Fruit fly (Drosophila melanogaster) whole organism, embryonic: ENCODE results near the gene CG8526.

Source experiments
- BEAF-32 ChIP-seq: fragments of 200-800 bp; sonication (Bioruptor generic); optimal IDR thresholded peaks from 3 replicates; lab custom pipeline; 2017; ENCODE audit warnings: missing biosample characterization, missing genetic modification characterization, mild to moderate bottlenecking, moderate library complexity, missing genetic modification reagents
- Bgb ChIP-seq: fragments of 200-800 bp; sonication (Bioruptor generic); IDR thresholded peaks from 2 replicates; pipeline ENCODE4 v1.3.6; 2022; ENCODE audit warnings: missing biosample characterization, missing genetic modification characterization; ENCODE audit not compliant: partially characterized antibody
- CG10979 ChIP-seq: fragments of 200-800 bp; sonication (Bioruptor generic); optimal IDR thresholded peaks from 2 replicates; lab custom pipeline; 2018; ENCODE audit warnings: missing biosample characterization, mild to moderate bottlenecking, missing genetic modification characterization, moderate library complexity
- CG11560 ChIP-seq: fragments of 200-800 bp; sonication (Bioruptor generic); IDR thresholded peaks from 3 replicates; pipeline ENCODE4 v1.3.6; 2022; ENCODE audit warnings: missing biosample characterization, missing genetic modification characterization
- CG11723 ChIP-seq: fragments of 200-800 bp; sonication (Bioruptor generic); optimal IDR thresholded peaks from 2 replicates; lab custom pipeline; 2017; ENCODE audit warnings: missing biosample characterization, mild to moderate bottlenecking, missing genetic modification characterization
- CG12299 ChIP-seq: fragments of 200-800 bp; sonication (Bioruptor generic); optimal IDR thresholded peaks from 2 replicates; lab custom pipeline; 2018; ENCODE audit warnings: missing biosample characterization, mild to moderate bottlenecking, missing genetic modification characterization
- CG17385 ChIP-seq: fragments of 200-800 bp; sonication (Bioruptor generic); optimal IDR thresholded peaks from 3 replicates; lab custom pipeline; 2018; ENCODE audit warnings: missing biosample characterization, mild to moderate bottlenecking, missing genetic modification characterization
- CG2712 ChIP-seq: fragments of 200-800 bp; optimal IDR thresholded peaks from 3 replicates; lab custom pipeline; 2019; ENCODE audit warnings: missing biosample characterization, mild to moderate bottlenecking, missing genetic modification characterization, moderate library complexity
- CG3163 ChIP-seq: fragments of 200-800 bp; sonication (Bioruptor generic); optimal IDR thresholded peaks from 3 replicates; lab custom pipeline; 2016; ENCODE audit warnings: missing biosample characterization, missing genetic modification characterization
- CG32767 ChIP-seq: fragments of 200-800 bp; sonication (Bioruptor generic); IDR thresholded peaks from 2 replicates; pipeline ENCODE4 v1.3.6; 2022; ENCODE audit warnings: missing biosample characterization, missing genetic modification characterization
- CG3407 ChIP-seq: fragments of 200-800 bp; sonication (Bioruptor generic); optimal IDR thresholded peaks from 2 replicates; lab custom pipeline; 2018; ENCODE audit warnings: missing biosample characterization, mild to moderate bottlenecking, missing genetic modification characterization
- CG4424 ChIP-seq: fragments of 200-800 bp; sonication (Bioruptor generic); optimal IDR thresholded peaks from 3 replicates; lab custom pipeline; 2016; ENCODE audit warnings: missing biosample characterization, missing genetic modification characterization
- CG4854 ChIP-seq: fragments of 200-800 bp; sonication (Bioruptor generic); optimal IDR thresholded peaks from 2 replicates; lab custom pipeline; 2016; ENCODE audit warnings: missing biosample characterization, missing genetic modification characterization, inconsistent platforms
- CG7556 ChIP-seq: fragments of 200-800 bp; sonication (Bioruptor generic); optimal IDR thresholded peaks from 2 replicates; lab custom pipeline; 2017; ENCODE audit warnings: missing biosample characterization, mild to moderate bottlenecking, missing genetic modification characterization
- Fer2 ChIP-seq: fragments of 200-800 bp; sonication (Bioruptor generic); optimal IDR thresholded peaks from 2 replicates; lab custom pipeline; 2018; ENCODE audit warnings: missing biosample characterization, mild to moderate bottlenecking, missing genetic modification characterization, moderate library complexity
- HHEX ChIP-seq: fragments of 200-800 bp; sonication (Bioruptor generic); optimal IDR thresholded peaks from 3 replicates; lab custom pipeline; 2017; ENCODE audit warnings: missing biosample characterization, mild to moderate bottlenecking, missing genetic modification characterization, missing genetic modification reagents
- Hmx ChIP-seq: fragments of 200-800 bp; sonication (Bioruptor generic); optimal IDR thresholded peaks from 2 replicates; lab custom pipeline; 2016; ENCODE audit warnings: missing biosample characterization, missing genetic modification characterization
- Hr39 ChIP-seq: fragments of >200 bp; optimal IDR thresholded peaks from 2 replicates; lab custom pipeline; 2017
- NC2α ChIP-seq: fragments of 200-800 bp; sonication (Bioruptor generic); optimal IDR thresholded peaks from 2 replicates; lab custom pipeline; 2016; ENCODE audit warnings: missing biosample characterization, missing genetic modification characterization
- Oaz ChIP-seq: fragments of 200-800 bp; sonication (Bioruptor generic); IDR thresholded peaks from 2 replicates; pipeline ENCODE4 v1.3.6; 2022; ENCODE audit warnings: missing biosample characterization, missing genetic modification characterization
- Ssrp ChIP-seq: fragments of 200-800 bp; sonication (Bioruptor generic); optimal IDR thresholded peaks from 2 replicates; lab custom pipeline; 2018; ENCODE audit warnings: missing biosample characterization, mild to moderate bottlenecking, missing genetic modification characterization, moderate library complexity
- Xbp1 ChIP-seq: fragments of 200-800 bp; sonication (Bioruptor generic); optimal IDR thresholded peaks from 3 replicates; lab custom pipeline; 2016; ENCODE audit warnings: missing biosample characterization, mild to moderate bottlenecking, missing genetic modification characterization
- ap ChIP-seq: fragments of 200-800 bp; sonication (Bioruptor generic); IDR thresholded peaks from 2 replicates; pipeline ENCODE4 v1.3.6; 2022; ENCODE audit warnings: missing biosample characterization, missing genetic modification characterization
- bigmax ChIP-seq: fragments of 200-800 bp; sonication (Bioruptor generic); optimal IDR thresholded peaks from 2 replicates; lab custom pipeline; 2018; ENCODE audit warnings: missing biosample characterization, mild to moderate bottlenecking, missing genetic modification characterization
- cato ChIP-seq: fragments of 200-800 bp; sonication (Bioruptor generic); optimal IDR thresholded peaks from 2 replicates; lab custom pipeline; 2016; ENCODE audit warnings: missing biosample characterization, missing genetic modification characterization, borderline replicate concordance
- ewg ChIP-seq: fragments of 200-800 bp; sonication (Bioruptor generic); optimal IDR thresholded peaks from 3 replicates; lab custom pipeline; 2017; ENCODE audit warnings: mild to moderate bottlenecking, missing biosample characterization, missing genetic modification reagents, missing genetic modification characterization
- fd102C ChIP-seq: fragments of 200-800 bp; sonication (Bioruptor generic); optimal IDR thresholded peaks from 2 replicates; lab custom pipeline; 2018; ENCODE audit warnings: missing biosample characterization, mild to moderate bottlenecking, missing genetic modification characterization, moderate library complexity
- fd64A ChIP-seq: fragments of 200-800 bp; sonication (Bioruptor generic); optimal IDR thresholded peaks from 3 replicates; lab custom pipeline; 2018; ENCODE audit warnings: missing biosample characterization, mild to moderate bottlenecking, missing genetic modification characterization
- gce ChIP-seq: fragments of 200-800 bp; sonication (Bioruptor generic); IDR thresholded peaks from 3 replicates; pipeline ENCODE4 v1.3.6; 2022; ENCODE audit warnings: missing biosample characterization, missing genetic modification characterization
- gcm ChIP-seq: fragments of 200-800 bp; sonication (Bioruptor generic); optimal IDR thresholded peaks from 2 replicates; lab custom pipeline; 2019; ENCODE audit warnings: missing biosample characterization, mild to moderate bottlenecking, missing genetic modification characterization, moderate library complexity
- hbn ChIP-seq: fragments of 200-800 bp; sonication (Bioruptor generic); IDR thresholded peaks from 2 replicates; pipeline ENCODE4 v1.3.6; 2022; ENCODE audit warnings: missing biosample characterization, missing genetic modification characterization; ENCODE audit not compliant: partially characterized antibody
- lab ChIP-seq: fragments of 200-800 bp; sonication (Bioruptor generic); optimal IDR thresholded peaks from 3 replicates; lab custom pipeline; 2017; ENCODE audit warnings: missing biosample characterization, missing genetic modification characterization, mild to moderate bottlenecking, moderate library complexity, missing genetic modification reagents
- lbe ChIP-seq: fragments of 200-800 bp; sonication (Bioruptor generic); optimal IDR thresholded peaks from 2 replicates; lab custom pipeline; 2016; ENCODE audit warnings: missing biosample characterization, mild to moderate bottlenecking, missing genetic modification characterization
- lola ChIP-seq, 3 experiments: fragments of >200 bp in 2 of 3; fragments of 200-800 bp in 1 of 3; sonication (Bioruptor generic) in 1 of 3; optimal IDR thresholded peaks; 2 replicates each; lab custom pipeline; 2017 to 2019; ENCODE audit warnings: missing biosample characterization in 3 of 3, missing genetic modification characterization in 3 of 3, mild to moderate bottlenecking in 1 of 3, moderate library complexity in 1 of 3
- nerfin-1 ChIP-seq: fragments of 200-800 bp; sonication (Bioruptor generic); optimal IDR thresholded peaks from 3 replicates; lab custom pipeline; 2019; ENCODE audit warnings: missing biosample characterization, mild to moderate bottlenecking, missing genetic modification characterization, moderate library complexity
- pan ChIP-seq, 4 experiments: fragments of >200 bp in 3 of 4; fragments of 200-800 bp in 1 of 4; sonication (Bioruptor generic) in 1 of 4; optimal IDR thresholded peaks in 3 of 4; IDR thresholded peaks in 1 of 4; 2 replicates each; pipeline versions ENCODE4 v1.3.6 to Lab custom; 2017 to 2022; ENCODE audit warnings: missing biosample characterization in 2 of 4, missing genetic modification characterization in 2 of 4, mixed read lengths in 1 of 4
- pho ChIP-seq: fragments of 200-800 bp; sonication (Bioruptor generic); optimal IDR thresholded peaks from 2 replicates; lab custom pipeline; 2016; ENCODE audit warnings: missing biosample characterization, missing genetic modification characterization
- pros ChIP-seq: fragments of 200-800 bp; sonication (Bioruptor generic); optimal IDR thresholded peaks from 3 replicates; lab custom pipeline; 2019; ENCODE audit warnings: missing biosample characterization, mild to moderate bottlenecking, missing genetic modification characterization, moderate library complexity
- ranshi ChIP-seq: fragments of 200-800 bp; sonication (Bioruptor generic); IDR thresholded peaks from 2 replicates; pipeline ENCODE4 v1.3.6; 2022; ENCODE audit warnings: missing biosample characterization, missing genetic modification characterization
- run ChIP-seq: fragments of 200-800 bp; sonication (Bioruptor generic); optimal IDR thresholded peaks from 3 replicates; lab custom pipeline; 2018; ENCODE audit warnings: missing biosample characterization, mild to moderate bottlenecking, missing genetic modification characterization
- sens-2 ChIP-seq: fragments of 200-800 bp; sonication (Bioruptor generic); IDR thresholded peaks from 2 replicates; pipeline ENCODE4 v1.3.6; 2022; ENCODE audit warnings: missing biosample characterization, missing genetic modification characterization
- shn ChIP-seq: fragments of 200-800 bp; sonication (Bioruptor generic); optimal IDR thresholded peaks from 3 replicates; lab custom pipeline; 2016; ENCODE audit warnings: missing biosample characterization, missing genetic modification characterization
- slbo ChIP-seq: fragments of 200-800 bp; sonication (Bioruptor generic); IDR thresholded peaks from 2 replicates; pipeline ENCODE4 v1.3.6; 2022; ENCODE audit warnings: missing biosample characterization, missing genetic modification characterization
- ssp ChIP-seq: fragments of 200-800 bp; sonication (Bioruptor generic); IDR thresholded peaks from 2 replicates; pipeline ENCODE4 v1.3.6; 2022; ENCODE audit warnings: missing biosample characterization, missing genetic modification characterization
- sug ChIP-seq: fragments of 200-800 bp; optimal IDR thresholded peaks from 2 replicates; lab custom pipeline; 2019; ENCODE audit warnings: missing biosample characterization, mild to moderate bottlenecking, missing genetic modification characterization, moderate library complexity
- tgo ChIP-seq: fragments of 200-800 bp; sonication (Bioruptor generic); IDR thresholded peaks from 3 replicates; pipeline ENCODE4 v1.3.6; 2022; ENCODE audit warnings: missing biosample characterization, missing genetic modification characterization
- toy ChIP-seq: fragments of 200-800 bp; sonication (Bioruptor generic); IDR thresholded peaks from 2 replicates; pipeline ENCODE4 v1.3.6; 2022; ENCODE audit warnings: missing biosample characterization, missing genetic modification characterization
- zf30C ChIP-seq: fragments of 200-800 bp; sonication (Bioruptor generic); optimal IDR thresholded peaks from 3 replicates; lab custom pipeline; 2018; ENCODE audit warnings: missing biosample characterization, mild to moderate bottlenecking, missing genetic modification characterization

CG8526 gene

DNA sequence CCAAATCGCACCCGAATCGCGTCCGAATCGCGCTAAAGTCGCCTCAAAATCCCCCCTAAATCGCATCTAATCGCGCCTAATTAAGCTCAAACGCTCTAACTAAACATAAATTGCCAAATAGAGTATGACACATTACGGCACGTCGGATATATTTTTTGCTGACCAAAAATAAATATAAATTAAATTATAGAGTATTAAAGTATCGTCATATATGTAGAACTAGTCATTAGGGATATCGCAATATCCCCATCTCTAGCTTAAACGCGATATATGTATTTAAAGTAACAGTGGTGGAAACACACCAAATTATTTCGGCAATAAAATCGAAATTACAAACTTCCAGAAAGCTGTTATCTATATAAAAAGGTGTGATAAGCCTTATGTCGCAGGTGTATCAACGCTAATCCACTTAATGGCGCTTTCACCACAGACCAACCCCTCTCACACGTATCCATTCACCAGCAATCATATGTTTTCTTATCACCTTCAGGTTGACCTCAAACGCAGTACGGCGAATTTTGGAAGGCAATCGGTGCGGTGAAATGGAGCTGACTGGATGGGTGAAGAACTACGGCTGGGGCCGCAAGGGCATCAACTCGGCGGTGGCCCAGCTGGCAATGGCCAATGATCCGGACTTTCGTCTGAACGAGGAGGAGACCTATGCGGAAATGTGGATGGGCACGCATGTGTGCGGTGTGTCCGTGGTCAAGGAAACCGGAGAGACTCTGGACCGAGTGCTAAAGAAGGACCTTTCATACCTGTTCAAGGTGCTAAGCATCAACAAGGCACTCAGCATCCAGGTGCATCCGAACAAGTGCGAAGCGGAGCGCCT lies 41.5 kb upstream of the CG8526 start, which contains the start of gene Mpi (continued):
- TF ChIP-seq CG11723 (GFP tag; lab: Kevin White, UChicago) = no peak
- no peak for TF ChIP-seq Xbp1 (GFP tag; lab: Kevin White, UChicago)
- no peak for TF ChIP-seq run
- TF ChIP-seq bigmax = peak; percentile 20
- TF ChIP-seq sens-2 (GFP tag; lab: Robert Waterston, UW) = no peak
- peak in 1 of 3 experiments; percentile 44 for TF ChIP-seq lola (GFP tag; optimal IDR thresholded peaks at IDR 0.05; lab: Kevin White, UChicago)
- no peak for TF ChIP-seq CG2712
- no peak for TF ChIP-seq pan (optimal IDR thresholded peaks at IDR 0.05; lab: Kevin White, UChicago)
- TF ChIP-seq pan (GFP tag; optimal IDR thresholded peaks at IDR 0.05 in 1 of 2, IDR thresholded peaks at IDR 0.05 in 1 of 2) = peak in 1 of 2 experiments; percentile 28
- peak; percentile 44 for TF ChIP-seq CG10979
- peak; percentile 67 for TF ChIP-seq BEAF-32 (GFP tag; lab: Kevin White, UChicago)
- no peak for TF ChIP-seq HHEX (GFP tag; lab: Kevin White, UChicago)
- TF ChIP-seq pros (GFP tag; lab: Kevin White, UChicago) = no peak
- TF ChIP-seq CG17385 (GFP tag; lab: Kevin White, UChicago) = peak; percentile 40
- no peak for TF ChIP-seq ewg (GFP tag; lab: Kevin White, UChicago)
- no peak for TF ChIP-seq gce (GFP tag; lab: Robert Waterston, UW)
- TF ChIP-seq CG3163 (GFP tag; lab: Kevin White, UChicago) = no peak
- TF ChIP-seq CG4424 (GFP tag; lab: Kevin White, UChicago) = peak; percentile 27
- peak; percentile 51 for TF ChIP-seq lbe
- no peak for TF ChIP-seq fd102C (GFP tag; lab: Kevin White, UChicago)
- TF ChIP-seq CG32767 (GFP tag; lab: Robert Waterston, UW) = no peak
- no peak for TF ChIP-seq ap (GFP tag; lab: Robert Waterston, UW)
- no peak for TF ChIP-seq Fer2 (tag; lab: Kevin White, UChicago)
- peak; percentile 16; the same call in 1 of the 2 replicates for TF ChIP-seq ssp (GFP tag; lab: Robert Waterston, UW)
- no peak for TF ChIP-seq CG7556 (GFP tag; lab: Kevin White, UChicago)
- no peak for TF ChIP-seq CG11560 (tag; lab: Robert Waterston, UW)
- no peak for TF ChIP-seq NC2α (GFP tag; lab: Kevin White, UChicago)
- TF ChIP-seq Hr39 (lab: Kevin White, UChicago) = no peak
- no peak for TF ChIP-seq CG3407
- TF ChIP-seq shn (GFP tag; lab: Kevin White, UChicago) = no peak
- TF ChIP-seq slbo (GFP tag; lab: Robert Waterston, UW) = peak; percentile 19; the same call in 1 of the 2 replicates
- no peak for TF ChIP-seq gcm (GFP tag; lab: Kevin White, UChicago)
- TF ChIP-seq toy (GFP tag; lab: Robert Waterston, UW) = no peak
- TF ChIP-seq hbn (GFP tag; lab: Robert Waterston, UW) = peak; percentile 43; the same call in 1 of the 2 replicates
- TF ChIP-seq ranshi = no peak
- no peak for TF ChIP-seq tgo
- TF ChIP-seq lab (GFP tag; lab: Kevin White, UChicago) = no peak
- no peak for TF ChIP-seq Bgb (GFP tag; lab: Robert Waterston, UW)
- TF ChIP-seq fd64A (GFP tag; lab: Kevin White, UChicago) = no peak
- TF ChIP-seq Hmx (GFP tag; lab: Kevin White, UChicago) = no peak
- peak; percentile 56 for TF ChIP-seq sug
- no peak for TF ChIP-seq pho (GFP tag; lab: Kevin White, UChicago)
- no peak for TF ChIP-seq zf30C
- peak; percentile 36 for TF ChIP-seq CG12299 (tag; lab: Kevin White, UChicago)
- peak; percentile 8 for TF ChIP-seq nerfin-1
- TF ChIP-seq Oaz = no peak
- no peak for TF ChIP-seq Ssrp (tag; lab: Kevin White, UChicago)
- no peak for TF ChIP-seq cato
- no peak for TF ChIP-seq CG4854 (GFP tag; lab: Kevin White, UChicago)
